Fruit fly (Drosophila melanogaster) whole organism, embryonic: Measurements from ENCODE around the gene Rpn2.

Source experiments
- Bteb2 ChIP-seq: fragments of 200-800 bp; sonication (Bioruptor generic); optimal IDR thresholded peaks from 2 replicates; lab custom pipeline; 2016; ENCODE audit warnings: missing biosample characterization, missing genetic modification characterization
- CG10654 ChIP-seq: fragments of 200-800 bp; sonication (Bioruptor generic); optimal IDR thresholded peaks from 2 replicates; lab custom pipeline; 2016; ENCODE audit warnings: missing biosample characterization, missing genetic modification characterization
- CG11247 ChIP-seq: fragments of 200-800 bp; sonication (Bioruptor generic); IDR thresholded peaks from 2 replicates; pipeline ENCODE4 v1.3.6; 2022; ENCODE audit warnings: missing biosample characterization, missing genetic modification characterization
- CG12219 ChIP-seq: fragments of 200-800 bp; sonication (Bioruptor generic); optimal IDR thresholded peaks from 3 replicates; lab custom pipeline; 2018; ENCODE audit warnings: missing biosample characterization, mild to moderate bottlenecking, missing genetic modification characterization
- CG12391 ChIP-seq: fragments of 200-800 bp; sonication (Bioruptor generic); optimal IDR thresholded peaks from 3 replicates; lab custom pipeline; 2018; ENCODE audit warnings: missing biosample characterization, mild to moderate bottlenecking, missing genetic modification characterization, moderate library complexity
- CG12659 ChIP-seq: fragments of 200-800 bp; sonication (Bioruptor generic); optimal IDR thresholded peaks from 3 replicates; lab custom pipeline; 2017; ENCODE audit warnings: mild to moderate bottlenecking, missing biosample characterization, missing genetic modification reagents, missing genetic modification characterization
- CG13287 ChIP-seq: fragments of 200-800 bp; sonication (Bioruptor generic); IDR thresholded peaks from 2 replicates; pipeline ENCODE4 v1.3.6; 2022; ENCODE audit warnings: missing biosample characterization, missing genetic modification characterization; ENCODE audit not compliant: partially characterized antibody
- CG13424 ChIP-seq: fragments of 200-800 bp; sonication (Bioruptor generic); optimal IDR thresholded peaks from 2 replicates; lab custom pipeline; 2019; ENCODE audit warnings: missing biosample characterization, mild to moderate bottlenecking, missing genetic modification characterization, moderate library complexity
- CG15696 ChIP-seq: fragments of 200-800 bp; sonication (Bioruptor generic); optimal IDR thresholded peaks from 2 replicates; lab custom pipeline; 2019; ENCODE audit warnings: missing biosample characterization, mild to moderate bottlenecking, missing genetic modification characterization, moderate library complexity
- CG16813 ChIP-seq: fragments of 200-800 bp; sonication (Bioruptor generic); IDR thresholded peaks from 3 replicates; pipeline ENCODE4 v1.3.6; 2022; ENCODE audit warnings: missing biosample characterization, missing genetic modification characterization; ENCODE audit not compliant: partially characterized antibody
- CG17361 ChIP-seq: fragments of 200-800 bp; sonication (Bioruptor generic); IDR thresholded peaks from 3 replicates; pipeline ENCODE4 v1.3.6; 2022; ENCODE audit warnings: missing biosample characterization, missing genetic modification characterization
- CG17829 ChIP-seq: fragments of 200-800 bp; optimal IDR thresholded peaks from 2 replicates; lab custom pipeline; 2019; ENCODE audit warnings: missing biosample characterization, mild to moderate bottlenecking, missing genetic modification characterization, moderate library complexity
- CG2116 ChIP-seq: fragments of 200-800 bp; sonication (Bioruptor generic); optimal IDR thresholded peaks from 3 replicates; lab custom pipeline; 2018; ENCODE audit warnings: missing biosample characterization, mild to moderate bottlenecking, missing genetic modification characterization
- CG2129 ChIP-seq: fragments of 200-800 bp; sonication (Bioruptor generic); IDR thresholded peaks from 2 replicates; pipeline ENCODE4 v1.3.6; 2022; ENCODE audit warnings: missing biosample characterization, missing genetic modification characterization; ENCODE audit not compliant: partially characterized antibody
- CG31388 ChIP-seq: fragments of 200-800 bp; sonication (Bioruptor generic); optimal IDR thresholded peaks from 2 replicates; lab custom pipeline; 2016; ENCODE audit warnings: missing biosample characterization, missing genetic modification characterization
- CG32532 ChIP-seq: fragments of 200-800 bp; sonication (Bioruptor generic); IDR thresholded peaks from 2 replicates; pipeline ENCODE4 v1.3.6; 2022; ENCODE audit warnings: missing biosample characterization, missing genetic modification characterization
- CG42726 ChIP-seq: fragments of 200-800 bp; sonication (Bioruptor generic); IDR thresholded peaks from 2 replicates; pipeline ENCODE4 v1.3.6; 2022; ENCODE audit warnings: missing biosample characterization, missing genetic modification characterization; ENCODE audit not compliant: partially characterized antibody
- CG6272 ChIP-seq: fragments of 200-800 bp; sonication (Bioruptor generic); IDR thresholded peaks from 2 replicates; pipeline ENCODE4 v1.3.6; 2022; ENCODE audit warnings: missing biosample characterization, missing genetic modification characterization
- CG6791 ChIP-seq: fragments of 200-800 bp; sonication (Bioruptor generic); IDR thresholded peaks from 3 replicates; pipeline ENCODE4 v1.3.6; 2022; ENCODE audit warnings: missing biosample characterization, missing genetic modification characterization; ENCODE audit not compliant: partially characterized antibody
- CG7963 ChIP-seq: fragments of 200-800 bp; sonication (Bioruptor generic); IDR thresholded peaks from 3 replicates; pipeline ENCODE4 v1.3.6; 2022; ENCODE audit warnings: missing biosample characterization, missing genetic modification characterization; ENCODE audit not compliant: partially characterized antibody
- CG8388 ChIP-seq: fragments of 200-800 bp; sonication (Bioruptor generic); optimal IDR thresholded peaks from 2 replicates; lab custom pipeline; 2019; ENCODE audit warnings: missing biosample characterization, mild to moderate bottlenecking, missing genetic modification characterization, moderate library complexity
- CG8478 ChIP-seq: fragments of >200 bp; optimal IDR thresholded peaks from 2 replicates; lab custom pipeline; 2018
- CHES-1-like ChIP-seq: fragments of 200-800 bp; sonication (Bioruptor generic); optimal IDR thresholded peaks from 2 replicates; lab custom pipeline; 2016; ENCODE audit warnings: missing biosample characterization, missing genetic modification characterization
- Ets65A ChIP-seq: fragments of 200-800 bp; sonication (Bioruptor generic); peaks from one replicate; lab custom pipeline; 2016; ENCODE audit warnings: missing biosample characterization, missing genetic modification characterization
- Gug ChIP-seq: fragments of 200-800 bp; sonication (Bioruptor generic); IDR thresholded peaks from 4 replicates; pipeline ENCODE4 v1.3.6; 2022; ENCODE audit warnings: missing biosample characterization, missing genetic modification characterization
- HmgZ ChIP-seq: fragments of 200-800 bp; sonication (Bioruptor generic); optimal IDR thresholded peaks from 2 replicates; lab custom pipeline; 2018; ENCODE audit warnings: missing biosample characterization, mild to moderate bottlenecking, missing genetic modification characterization
- Lim3 ChIP-seq: fragments of 200-800 bp; sonication (Bioruptor generic); IDR thresholded peaks from 2 replicates; pipeline ENCODE4 v1.3.6; 2022; ENCODE audit warnings: missing biosample characterization, missing genetic modification characterization
- Meics ChIP-seq: fragments of 200-800 bp; sonication (Bioruptor generic); optimal IDR thresholded peaks from 2 replicates; lab custom pipeline; 2017; ENCODE audit warnings: missing biosample characterization, mild to moderate bottlenecking, missing genetic modification characterization
- NfI ChIP-seq: fragments of 200-800 bp; sonication (Bioruptor generic); optimal IDR thresholded peaks from 3 replicates; lab custom pipeline; 2018; ENCODE audit warnings: missing biosample characterization, mild to moderate bottlenecking, missing genetic modification characterization, moderate library complexity
- Scr ChIP-seq: fragments of 200-800 bp; sonication (Bioruptor generic); IDR thresholded peaks from 2 replicates; pipeline ENCODE4 v1.3.6; 2022; ENCODE audit warnings: missing biosample characterization, missing genetic modification characterization; ENCODE audit not compliant: partially characterized antibody
- Sry-δ ChIP-seq: fragments of 200-800 bp; sonication (Bioruptor generic); optimal IDR thresholded peaks from 2 replicates; lab custom pipeline; 2016; ENCODE audit warnings: missing biosample characterization, missing genetic modification characterization
- Vsx1 ChIP-seq: fragments of 200-800 bp; sonication (Bioruptor generic); optimal IDR thresholded peaks from 2 replicates; lab custom pipeline; 2017; ENCODE audit warnings: missing biosample characterization, mild to moderate bottlenecking, missing genetic modification characterization, missing genetic modification reagents
- ase ChIP-seq: fragments of 200-800 bp; sonication (Bioruptor generic); IDR thresholded peaks from 3 replicates; pipeline ENCODE4 v1.3.6; 2022; ENCODE audit warnings: missing biosample characterization, missing genetic modification characterization
- chn ChIP-seq: fragments of 200-800 bp; sonication (Bioruptor generic); optimal IDR thresholded peaks from 2 replicates; lab custom pipeline; 2016; ENCODE audit warnings: missing biosample characterization, missing genetic modification characterization
- dati ChIP-seq: fragments of 200-800 bp; sonication (Bioruptor generic); IDR thresholded peaks from 2 replicates; pipeline ENCODE4 v1.3.6; 2022; ENCODE audit warnings: missing biosample characterization, missing genetic modification characterization
- grau ChIP-seq: fragments of 200-800 bp; optimal IDR thresholded peaks from 3 replicates; lab custom pipeline; 2019; ENCODE audit warnings: missing biosample characterization, mild to moderate bottlenecking, missing genetic modification characterization, moderate library complexity
- gsb ChIP-seq: fragments of 200-800 bp; sonication (Bioruptor generic); IDR thresholded peaks from 2 replicates; pipeline ENCODE4 v1.3.6; 2022; ENCODE audit warnings: missing biosample characterization, missing genetic modification characterization
- hb ChIP-seq: fragments of 200-800 bp; sonication (Bioruptor generic); IDR thresholded peaks from 3 replicates; pipeline ENCODE4 v1.3.6; 2022; ENCODE audit warnings: missing biosample characterization, missing genetic modification characterization; ENCODE audit not compliant: partially characterized antibody
- jumu ChIP-seq: fragments of 200-800 bp; sonication (Bioruptor generic); optimal IDR thresholded peaks from 3 replicates; lab custom pipeline; 2016; ENCODE audit warnings: missing biosample characterization, missing genetic modification characterization
- luna ChIP-seq: fragments of 200-800 bp; sonication (Bioruptor generic); optimal IDR thresholded peaks from 2 replicates; lab custom pipeline; 2016; ENCODE audit warnings: missing biosample characterization, missing genetic modification characterization
- nmo ChIP-seq: fragments of 200-800 bp; sonication (Bioruptor generic); optimal IDR thresholded peaks from 2 replicates; lab custom pipeline; 2018; ENCODE audit warnings: missing biosample characterization, mild to moderate bottlenecking, missing genetic modification characterization, moderate library complexity
- onecut ChIP-seq: fragments of 200-800 bp; sonication (Bioruptor generic); IDR thresholded peaks from 2 replicates; pipeline ENCODE4 v1.3.6; 2022; ENCODE audit warnings: missing biosample characterization, missing genetic modification characterization
- org-1 ChIP-seq: fragments of 200-800 bp; sonication (Bioruptor generic); optimal IDR thresholded peaks from 2 replicates; lab custom pipeline; 2017; ENCODE audit warnings: missing biosample characterization, missing genetic modification characterization
- rib ChIP-seq: fragments of 200-800 bp; sonication (Bioruptor generic); IDR thresholded peaks from 2 replicates; pipeline ENCODE4 v1.3.6; 2022; ENCODE audit warnings: missing biosample characterization, missing genetic modification characterization
- row ChIP-seq: fragments of 200-800 bp; sonication (Bioruptor generic); IDR thresholded peaks from 3 replicates; pipeline ENCODE4 v1.3.6; 2022; ENCODE audit warnings: missing biosample characterization, missing genetic modification characterization
- run ChIP-seq: fragments of 200-800 bp; sonication (Bioruptor generic); optimal IDR thresholded peaks from 3 replicates; lab custom pipeline; 2018; ENCODE audit warnings: missing biosample characterization, mild to moderate bottlenecking, missing genetic modification characterization
- sr ChIP-seq: fragments of 200-800 bp; sonication (Bioruptor generic); IDR thresholded peaks from 3 replicates; pipeline ENCODE4 v1.3.6; 2022; ENCODE audit warnings: missing biosample characterization, missing genetic modification characterization
- stwl ChIP-seq: fragments of 200-800 bp; sonication (Bioruptor generic); optimal IDR thresholded peaks from 3 replicates; lab custom pipeline; 2018; ENCODE audit warnings: missing biosample characterization, mild to moderate bottlenecking, missing genetic modification characterization, moderate library complexity
- tio ChIP-seq: fragments of 200-800 bp; sonication (Bioruptor generic); optimal IDR thresholded peaks from 2 replicates; lab custom pipeline; 2017; ENCODE audit warnings: missing biosample characterization, missing genetic modification characterization, inconsistent platforms
- tup ChIP-seq: fragments of 200-800 bp; sonication (Bioruptor generic); optimal IDR thresholded peaks from 2 replicates; lab custom pipeline; 2016; ENCODE audit warnings: missing biosample characterization, mild to moderate bottlenecking, missing genetic modification characterization, moderate library complexity

The Rpn2 gene

DNA sequence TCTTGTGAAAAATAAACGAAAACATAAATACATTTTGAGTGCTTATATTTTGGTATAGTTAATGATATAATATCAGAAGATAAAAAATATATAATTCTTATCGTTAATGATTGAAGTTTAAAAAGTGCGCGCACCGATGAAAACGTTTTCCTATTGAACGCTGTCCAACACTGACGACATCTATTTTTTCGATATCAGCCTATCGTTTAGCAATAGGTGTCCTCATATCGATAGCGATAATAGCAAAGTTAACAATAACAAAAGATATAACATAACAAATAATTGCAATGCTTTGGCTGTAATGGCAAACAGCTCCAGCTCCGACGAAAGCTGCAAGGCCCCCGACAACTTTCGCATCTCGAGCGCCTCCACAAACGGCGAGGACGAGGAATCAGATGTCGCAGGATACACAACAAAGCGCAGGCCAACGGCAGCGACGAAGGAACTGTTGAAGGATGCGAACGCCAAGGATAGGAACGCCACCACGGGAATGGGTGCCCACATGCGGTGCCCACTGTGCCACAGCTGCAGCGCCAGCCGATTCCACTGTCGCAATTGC, 37.1 kb upstream of the Rpn2 start, which contains the start of gene Atg14:
Atg14 (plus strand) TSS at position 225 of the 559 bp plus-strand sequence.
- no peak for TF ChIP-seq jumu (GFP tag; lab: Kevin White, UChicago)
- no peak for TF ChIP-seq Lim3 (GFP tag; lab: Robert Waterston, UW)
- peak; percentile 8 for TF ChIP-seq CG12391 (tag; lab: Kevin White, UChicago)
- no peak for TF ChIP-seq org-1 (GFP tag; lab: Kevin White, UChicago)
- TF ChIP-seq Bteb2, result no peak
- peak; percentile 81 for TF ChIP-seq CG2116
- TF ChIP-seq Scr (GFP tag; lab: Robert Waterston, UW), result peak; percentile 90
- no peak for TF ChIP-seq CG12219 (GFP tag; lab: Kevin White, UChicago)
- peak; percentile 95 for TF ChIP-seq CG6791
- peak; percentile 40 for TF ChIP-seq NfI (GFP tag; lab: Kevin White, UChicago)
- peak; percentile 95 for TF ChIP-seq CG7963 (GFP tag; lab: Robert Waterston, UW)
- TF ChIP-seq sr (GFP tag; lab: Robert Waterston, UW), result no peak
- TF ChIP-seq CG32532 (GFP tag; lab: Robert Waterston, UW), result no peak
- TF ChIP-seq tio (GFP tag; lab: Kevin White, UChicago), result no peak
- no peak for TF ChIP-seq CG11247
- no peak for TF ChIP-seq Vsx1 (GFP tag; lab: Kevin White, UChicago)
- no peak for TF ChIP-seq CG31388
- peak; percentile 59 for TF ChIP-seq Sry-δ (GFP tag; lab: Kevin White, UChicago)
- no peak for TF ChIP-seq Meics (GFP tag; lab: Kevin White, UChicago)
- TF ChIP-seq row, result no peak; the same call in 2 of the 3 replicates
- no peak for TF ChIP-seq gsb
- peak; percentile 75 for TF ChIP-seq stwl
- no peak for TF ChIP-seq rib
- TF ChIP-seq grau, result peak; percentile 35
- TF ChIP-seq CG12659 (GFP tag; lab: Kevin White, UChicago), result peak; percentile 58
- peak; percentile 4 for TF ChIP-seq CHES-1-like (GFP tag; lab: Kevin White, UChicago)
- peak; percentile 55; the same call in 1 of the 2 replicates for TF ChIP-seq CG2129 (GFP tag; lab: Robert Waterston, UW)
- TF ChIP-seq CG10654 (GFP tag; lab: Kevin White, UChicago), result no peak
- no peak for TF ChIP-seq dati
- peak; percentile 34 for TF ChIP-seq CG17829
- TF ChIP-seq CG13287 (GFP tag; lab: Robert Waterston, UW), result peak; percentile 97
- peak; percentile 69 for TF ChIP-seq HmgZ (tag; lab: Kevin White, UChicago)
- peak; percentile 20 for TF ChIP-seq nmo (GFP tag; lab: Kevin White, UChicago)
- TF ChIP-seq CG16813 (GFP tag; lab: Robert Waterston, UW), result peak; percentile 90
- TF ChIP-seq luna, result no peak
- TF ChIP-seq CG8388 (GFP tag; lab: Kevin White, UChicago), result no peak
- no peak for TF ChIP-seq onecut (GFP tag; lab: Robert Waterston, UW)
- TF ChIP-seq Ets65A (GFP tag; lab: Kevin White, UChicago), result peak; percentile 35
- TF ChIP-seq CG42726 (GFP tag; lab: Robert Waterston, UW), result peak; percentile 58; the same call in 1 of the 2 replicates
- no peak for TF ChIP-seq run (tag; lab: Kevin White, UChicago)
- TF ChIP-seq tup (GFP tag; lab: Kevin White, UChicago), result no peak
- TF ChIP-seq CG15696, result no peak
- TF ChIP-seq ase (GFP tag; lab: Robert Waterston, UW), result no peak
- TF ChIP-seq CG13424 (tag; lab: Kevin White, UChicago), result no peak
- no peak for TF ChIP-seq Gug (GFP tag; lab: Robert Waterston, UW)
- no peak for TF ChIP-seq chn (GFP tag; lab: Kevin White, UChicago)
- 0 out of 3 replicates have a peak, but pooled peaks have one; percentile 16 for TF ChIP-seq CG17361 (GFP tag; lab: Robert Waterston, UW)
- TF ChIP-seq hb (GFP tag; lab: Robert Waterston, UW), result peak; percentile 95
- no peak for TF ChIP-seq CG8478 (lab: Kevin White, UChicago)
- no peak for TF ChIP-seq CG6272 (GFP tag; lab: Robert Waterston, UW)
